Fruit fly (Drosophila melanogaster): ENCODE results near the gene CG5455.

Gene CG5455

DNA sequence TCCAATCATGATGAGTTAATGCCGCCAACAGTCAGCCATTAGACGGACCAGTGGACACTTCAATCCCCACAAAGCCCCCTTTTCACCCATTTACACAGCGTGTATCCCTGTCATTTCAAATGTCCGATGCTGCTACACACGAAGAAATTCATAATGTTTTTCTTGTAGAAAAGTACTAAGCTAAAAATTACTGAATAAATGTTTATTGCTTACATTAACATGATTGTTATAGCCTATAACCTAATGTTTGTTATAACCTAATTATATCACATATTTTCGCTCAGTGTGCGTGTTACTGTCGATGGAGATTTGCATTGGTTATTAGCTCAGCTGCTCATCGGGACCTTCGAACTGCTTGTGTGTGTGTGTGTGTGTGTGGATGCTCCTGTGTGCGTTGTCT lies 24.8 kb upstream of the CG5455 start:
- TF ChIP-seq Sox102F (GFP tag; optimal IDR thresholded peaks at IDR 0.05), result peak; percentile 77
- TF ChIP-seq Dip3 (GFP tag; optimal IDR thresholded peaks at IDR 0.05), result no peak
- TF ChIP-seq Meics (GFP tag; optimal IDR thresholded peaks at IDR 0.05), result peak; percentile 8
- TF ChIP-seq Gsc (GFP tag; IDR thresholded peaks at IDR 0.05), result 0 out of 2 replicates have a peak, but pooled peaks have one; percentile 24
- peak; percentile 59 for TF ChIP-seq phol (tag; optimal IDR thresholded peaks at IDR 0.05)
- peak; percentile 43 for TF ChIP-seq CG12391 (tag; optimal IDR thresholded peaks at IDR 0.05)
- TF ChIP-seq CG1529 (GFP tag; optimal IDR thresholded peaks at IDR 0.05), result peak; percentile 10
- TF ChIP-seq sens-2 (GFP tag; IDR thresholded peaks at IDR 0.05), result peak; percentile 68; the same call in 1 of the 2 replicates
- peak; percentile 0 for TF ChIP-seq tin (GFP tag; optimal IDR thresholded peaks at IDR 0.05)
- peak; percentile 10 for TF ChIP-seq Mes4 (GFP tag; optimal IDR thresholded peaks at IDR 0.05)
- no peak for TF ChIP-seq kah (GFP tag; optimal IDR thresholded peaks at IDR 0.05)
- TF ChIP-seq Oli (tag; optimal IDR thresholded peaks at IDR 0.05), result peak; percentile 57
- TF ChIP-seq CG2889 (GFP tag; IDR thresholded peaks at IDR 0.05), result 0 out of 3 replicates have a peak, but pooled peaks have one; percentile 22
- TF ChIP-seq dpn (GFP tag; optimal IDR thresholded peaks at IDR 0.05), result peak; percentile 42 to 53
- peak in 1 of 2 experiments; percentile 62 for TF ChIP-seq bsh (GFP tag; optimal IDR thresholded peaks at IDR 0.05)
- no peak for TF ChIP-seq Dad (GFP tag; optimal IDR thresholded peaks at IDR 0.05)
- no peak for TF ChIP-seq usp (GFP tag; optimal IDR thresholded peaks at IDR 0.05)
- peak; percentile 23 for TF ChIP-seq CG1602 (GFP tag; optimal IDR thresholded peaks at IDR 0.05)
- peak; percentile 2 for TF ChIP-seq HHEX (GFP tag; optimal IDR thresholded peaks at IDR 0.05)
- TF ChIP-seq sug (tag; optimal IDR thresholded peaks at IDR 0.05), result no peak
- peak; percentile 47; the same call in 2 of the 3 replicates for TF ChIP-seq ase (GFP tag; IDR thresholded peaks at IDR 0.05)
- TF ChIP-seq rib (GFP tag; IDR thresholded peaks at IDR 0.05), result no peak
- peak; percentile 65 for TF ChIP-seq CG17359 (tag; optimal IDR thresholded peaks at IDR 0.05)
- no peak for TF ChIP-seq CG17186 (GFP tag; optimal IDR thresholded peaks at IDR 0.05)
- TF ChIP-seq Ssrp (tag; optimal IDR thresholded peaks at IDR 0.05), result peak; percentile 35
- no peak for TF ChIP-seq Doc2 (GFP tag; IDR thresholded peaks at IDR 0.05)
- peak; percentile 45; the same call in 1 of the 2 replicates for TF ChIP-seq Xrp1 (GFP tag; IDR thresholded peaks at IDR 0.05)
- peak; percentile 61 for TF ChIP-seq Ets65A (GFP tag)
- TF ChIP-seq prd (optimal IDR thresholded peaks at IDR 0.05), result no peak
- peak; percentile 70; the same call in 2 of the 3 replicates for TF ChIP-seq prd (GFP tag; IDR thresholded peaks at IDR 0.05)
- TF ChIP-seq NfI (GFP tag; optimal IDR thresholded peaks at IDR 0.05), result peak; percentile 13
- TF ChIP-seq dmrt99B (tag; optimal IDR thresholded peaks at IDR 0.05), result peak; percentile 68
- no peak for TF ChIP-seq zen (tag; optimal IDR thresholded peaks at IDR 0.05)
- no peak for TF ChIP-seq CG3838 (GFP tag; optimal IDR thresholded peaks at IDR 0.05)
- peak; percentile 56 for TF ChIP-seq CG31441 (GFP tag; IDR thresholded peaks at IDR 0.05)
- TF ChIP-seq CG7786 (GFP tag; optimal IDR thresholded peaks at IDR 0.05), result peak; percentile 14
- TF ChIP-seq bbx (GFP tag; IDR thresholded peaks at IDR 0.05; ENCODE audit: partially characterized antibody), result no peak
- no peak for TF ChIP-seq CG12219 (GFP tag; optimal IDR thresholded peaks at IDR 0.05)
- TF ChIP-seq ftz-f1 (GFP tag; optimal IDR thresholded peaks at IDR 0.05), result no peak
- TF ChIP-seq CG2712 (tag; optimal IDR thresholded peaks at IDR 0.05), result peak; percentile 45
- peak; percentile 45 for TF ChIP-seq Ptx1 (GFP tag; IDR thresholded peaks at IDR 0.05)
- no peak for TF ChIP-seq CG12155 (GFP tag; optimal IDR thresholded peaks at IDR 0.05)
- TF ChIP-seq CG4424 (GFP tag; optimal IDR thresholded peaks at IDR 0.05), result peak; percentile 39
- TF ChIP-seq sc (optimal IDR thresholded peaks at IDR 0.05), result no peak
- no peak for TF ChIP-seq sc (GFP tag; optimal IDR thresholded peaks at IDR 0.05)
- peak; percentile 13 for TF ChIP-seq CG10267 (tag; optimal IDR thresholded peaks at IDR 0.05)
- TF ChIP-seq CG10274 (GFP tag; optimal IDR thresholded peaks at IDR 0.05), result no peak
- TF ChIP-seq CG10959 (GFP tag; IDR thresholded peaks at IDR 0.05), result 0 out of 2 replicates have a peak, but pooled peaks have one; percentile 20
- peak; percentile 23 for TF ChIP-seq CG5245 (GFP tag; optimal IDR thresholded peaks at IDR 0.05)
- no peak for TF ChIP-seq CG11093 (GFP tag; IDR thresholded peaks at IDR 0.05)
- no peak for TF ChIP-seq fd64A (GFP tag; optimal IDR thresholded peaks at IDR 0.05)
- TF ChIP-seq eve (GFP tag; optimal IDR thresholded peaks at IDR 0.05), result peak in 1 of 2 experiments; percentile 78
